Worm (Caenorhabditis elegans): ENCODE measurements around the gene Y75B8A.6.
A peak's percentile ranks its signal among the peaks of the same experiment; 100 is the strongest.

The Y75B8A.6 gene

ce11 chrIII:12130769-12131168 lies 626 bp upstream of the Y75B8A.6 start:
- TF ChIP-seq hmbx-1 (tag; optimal IDR thresholded peaks at IDR 0.05): no peak
- no peak for TF ChIP-seq ceh-36 (tag; optimal IDR thresholded peaks at IDR 0.05)
- no peak for TF ChIP-seq flt-1 (GFP tag; IDR thresholded peaks at IDR 0.05)
- TF ChIP-seq pes-1 (GFP tag; IDR thresholded peaks at IDR 0.05): no peak

ce11 chrIII:12124392-12124791 lies 5.8 kb downstream of the Y75B8A.6 start:
- TF ChIP-seq ceh-36 (tag; optimal IDR thresholded peaks at IDR 0.05) (peak; percentile 68), tbx-11 (GFP tag; IDR thresholded peaks at IDR 0.05) (0 out of 2 replicates have a peak, but pooled peaks have one; percentile 5), ets-7 (tag; optimal IDR thresholded peaks at IDR 0.05) (no peak)

- no peak for TF ChIP-seq ceh-36 (tag; optimal IDR thresholded peaks at IDR 0.05)
- no peak for TF ChIP-seq hmg-4 (GFP tag; optimal IDR thresholded peaks at IDR 0.05)
- no peak for TF ChIP-seq hnd-1 (tag; optimal IDR thresholded peaks at IDR 0.05)
- TF ChIP-seq F13C5.2 (tag; optimal IDR thresholded peaks at IDR 0.05): no peak
- no peak for TF ChIP-seq pes-1 (GFP tag; IDR thresholded peaks at IDR 0.05)
- no peak for TF ChIP-seq flt-1 (GFP tag; IDR thresholded peaks at IDR 0.05)
- no peak for TF ChIP-seq tbx-11 (GFP tag; IDR thresholded peaks at IDR 0.05)
- no peak for TF ChIP-seq aly-1 (tag; optimal IDR thresholded peaks at IDR 0.05)
- TF ChIP-seq scrt-1 (GFP tag; IDR thresholded peaks at IDR 0.05): no peak
- no peak for TF ChIP-seq ceh-13 (GFP tag; optimal IDR thresholded peaks at IDR 0.05)
- no peak for TF ChIP-seq tbx-37 (GFP tag; conservative IDR thresholded peaks at IDR 0.05)
- TF ChIP-seq ets-7 (tag; optimal IDR thresholded peaks at IDR 0.05): no peak
Observed at ce11 chrIII:12123427-12123826, 6.7 kb downstream of the Y75B8A.6 start.

ce11 chrIII:12121177-12121576 lies 9.0 kb downstream of the Y75B8A.6 start:
- no peak for TF ChIP-seq B0310.2 (tag; optimal IDR thresholded peaks at IDR 0.05)

- TF ChIP-seq scrt-1 (GFP tag; IDR thresholded peaks at IDR 0.05) (no peak), F13C5.2 (tag; optimal IDR thresholded peaks at IDR 0.05) (no peak), B0310.2 (tag; optimal IDR thresholded peaks at IDR 0.05) (no peak), tbx-11 (GFP tag; IDR thresholded peaks at IDR 0.05) (no peak), pes-1 (GFP tag; IDR thresholded peaks at IDR 0.05) (no peak), ceh-13 (GFP tag; optimal IDR thresholded peaks at IDR 0.05) (no peak), hmbx-1 (tag; optimal IDR thresholded peaks at IDR 0.05) (no peak)
Observed at ce11 chrIII:12119625-12120024, 10.5 kb downstream of the Y75B8A.6 start.

- no peak for TF ChIP-seq flt-1 (GFP tag; IDR thresholded peaks at IDR 0.05)
- no peak for TF ChIP-seq ama-1 (optimal IDR thresholded peaks at IDR 0.05)
- no peak for TF ChIP-seq tbx-37 (GFP tag; conservative IDR thresholded peaks at IDR 0.05)
- TF ChIP-seq ets-7 (tag; optimal IDR thresholded peaks at IDR 0.05): no peak
- TF ChIP-seq tra-4 (tag; optimal IDR thresholded peaks at IDR 0.05): no peak
- no peak for TF ChIP-seq hmbx-1 (tag; optimal IDR thresholded peaks at IDR 0.05)
- no peak for TF ChIP-seq tbx-11 (GFP tag; IDR thresholded peaks at IDR 0.05)
- TF ChIP-seq sea-1 (GFP tag; conservative IDR thresholded peaks at IDR 0.05): no peak
- no peak for TF ChIP-seq aly-1 (tag; optimal IDR thresholded peaks at IDR 0.05)
Observed at ce11 chrIII:12118381-12118780, 11.8 kb downstream of the Y75B8A.6 start, which contains the start of gene lron-12. TSS of gene lron-12 (minus strand) at chrIII:12118481.

ce11 chrIII:12107441-12107840 lies 22.7 kb downstream of the Y75B8A.6 start, which contains the start of the genes cest-12 and lonp-2:
TSS of gene cest-12 (minus strand) at chrIII:12107541.
TSS of gene lonp-2 (plus strand) at chrIII:12107774.
- TF ChIP-seq ama-1 (optimal IDR thresholded peaks at IDR 0.05): no peak
- TF ChIP-seq flt-1 (GFP tag; IDR thresholded peaks at IDR 0.05): no peak
- TF ChIP-seq B0310.2 (tag; optimal IDR thresholded peaks at IDR 0.05): no peak
- TF ChIP-seq tbx-11 (GFP tag; IDR thresholded peaks at IDR 0.05): no peak
- TF ChIP-seq ceh-13 (GFP tag; optimal IDR thresholded peaks at IDR 0.05): no peak
- no peak for TF ChIP-seq hnd-1 (tag; optimal IDR thresholded peaks at IDR 0.05)

- TF ChIP-seq tbx-11 (GFP tag; IDR thresholded peaks at IDR 0.05): no peak
- TF ChIP-seq tra-4 (tag; optimal IDR thresholded peaks at IDR 0.05): no peak
- no peak for TF ChIP-seq scrt-1 (GFP tag; IDR thresholded peaks at IDR 0.05)
- TF ChIP-seq hnd-1 (tag; optimal IDR thresholded peaks at IDR 0.05): no peak
- no peak for TF ChIP-seq hmg-4 (GFP tag; optimal IDR thresholded peaks at IDR 0.05)
- TF ChIP-seq aly-1 (tag; optimal IDR thresholded peaks at IDR 0.05): no peak
- TF ChIP-seq ceh-36 (tag; optimal IDR thresholded peaks at IDR 0.05): no peak
- TF ChIP-seq B0310.2 (tag; optimal IDR thresholded peaks at IDR 0.05): no peak
- TF ChIP-seq F13C5.2 (tag; optimal IDR thresholded peaks at IDR 0.05): no peak
Observed at ce11 chrIII:12094158-12094856, 35.8 kb downstream of the Y75B8A.6 start.

ce11 chrIII:12092595-12092994 lies 37.5 kb downstream of the Y75B8A.6 start:
- TF ChIP-seq sea-1 (GFP tag; conservative IDR thresholded peaks at IDR 0.05) (no peak), tbx-11 (GFP tag; IDR thresholded peaks at IDR 0.05) (no peak), F13C5.2 (tag; optimal IDR thresholded peaks at IDR 0.05) (no peak), flt-1 (GFP tag; IDR thresholded peaks at IDR 0.05) (no peak), tbx-37 (GFP tag; conservative IDR thresholded peaks at IDR 0.05) (no peak), hnd-1 (tag; optimal IDR thresholded peaks at IDR 0.05) (no peak), tra-4 (tag; optimal IDR thresholded peaks at IDR 0.05) (no peak), pes-1 (GFP tag; IDR thresholded peaks at IDR 0.05) (no peak), aly-1 (tag; optimal IDR thresholded peaks at IDR 0.05) (no peak), ceh-36 (tag; optimal IDR thresholded peaks at IDR 0.05) (no peak), hmg-4 (GFP tag; optimal IDR thresholded peaks at IDR 0.05) (no peak), ceh-13 (GFP tag; optimal IDR thresholded peaks at IDR 0.05) (no peak), hmbx-1 (tag; optimal IDR thresholded peaks at IDR 0.05) (no peak), scrt-1 (GFP tag; IDR thresholded peaks at IDR 0.05) (no peak), B0310.2 (tag; optimal IDR thresholded peaks at IDR 0.05) (no peak), ets-7 (tag; optimal IDR thresholded peaks at IDR 0.05) (no peak)

Data from whole organism, early embryonic.